Fruit fly (Drosophila melanogaster) whole organism, embryonic: Measurements from ENCODE around the gene CG13114.

ENCODE experiments used
- Atf-2 ChIP-seq: fragments of 200-800 bp; sonication (Bioruptor generic); optimal IDR thresholded peaks from 2 replicates; lab custom pipeline; 2016; ENCODE audit warnings: missing biosample characterization, missing genetic modification characterization
- BtbVII ChIP-seq: fragments of 200-800 bp; sonication (Bioruptor generic); optimal IDR thresholded peaks from 3 replicates; lab custom pipeline; 2017; ENCODE audit warnings: missing biosample characterization, mild to moderate bottlenecking, missing genetic modification characterization
- CG10431 ChIP-seq: fragments of 200-800 bp; sonication (Bioruptor generic); optimal IDR thresholded peaks from 3 replicates; lab custom pipeline; 2018; ENCODE audit warnings: missing biosample characterization, mild to moderate bottlenecking, missing genetic modification characterization
- CG11456 ChIP-seq: fragments of 200-800 bp; sonication (Bioruptor generic); IDR thresholded peaks from 3 replicates; pipeline ENCODE4 v1.3.6; 2022; ENCODE audit warnings: missing biosample characterization, missing genetic modification characterization
- CG1233 ChIP-seq: fragments of 200-800 bp; sonication (Bioruptor generic); optimal IDR thresholded peaks from 4 replicates; lab custom pipeline; 2018; ENCODE audit warnings: missing biosample characterization, mild to moderate bottlenecking, missing genetic modification characterization
- CG13287 ChIP-seq: fragments of 200-800 bp; sonication (Bioruptor generic); IDR thresholded peaks from 2 replicates; pipeline ENCODE4 v1.3.6; 2022; ENCODE audit warnings: missing biosample characterization, missing genetic modification characterization; ENCODE audit not compliant: partially characterized antibody
- CG14710 ChIP-seq: fragments of 200-800 bp; sonication (Bioruptor generic); optimal IDR thresholded peaks from 3 replicates; lab custom pipeline; 2019; ENCODE audit warnings: missing biosample characterization, mild to moderate bottlenecking, missing genetic modification characterization, moderate library complexity
- CG17328 ChIP-seq: fragments of 200-800 bp; sonication (Bioruptor generic); IDR thresholded peaks from 2 replicates; pipeline ENCODE4 v1.3.6; 2022; ENCODE audit warnings: missing biosample characterization, missing genetic modification characterization
- CG1832 ChIP-seq: fragments of 200-800 bp; sonication (Bioruptor generic); optimal IDR thresholded peaks from 2 replicates; lab custom pipeline; 2017; ENCODE audit warnings: missing biosample characterization, mild to moderate bottlenecking, missing genetic modification characterization, inconsistent platforms
- CG18476 ChIP-seq: fragments of 200-800 bp; sonication (Bioruptor generic); optimal IDR thresholded peaks from 2 replicates; lab custom pipeline; 2016; ENCODE audit warnings: missing biosample characterization, mild to moderate bottlenecking, missing genetic modification characterization
- CG2129 ChIP-seq: fragments of 200-800 bp; sonication (Bioruptor generic); IDR thresholded peaks from 2 replicates; pipeline ENCODE4 v1.3.6; 2022; ENCODE audit warnings: missing biosample characterization, missing genetic modification characterization; ENCODE audit not compliant: partially characterized antibody
- CG2712 ChIP-seq: fragments of 200-800 bp; optimal IDR thresholded peaks from 3 replicates; lab custom pipeline; 2019; ENCODE audit warnings: missing biosample characterization, mild to moderate bottlenecking, missing genetic modification characterization, moderate library complexity
- CG31388 ChIP-seq: fragments of 200-800 bp; sonication (Bioruptor generic); optimal IDR thresholded peaks from 2 replicates; lab custom pipeline; 2016; ENCODE audit warnings: missing biosample characterization, missing genetic modification characterization
- CG4282 ChIP-seq: fragments of 200-800 bp; sonication (Bioruptor generic); optimal IDR thresholded peaks from 2 replicates; lab custom pipeline; 2016; ENCODE audit warnings: missing biosample characterization, missing genetic modification characterization
- CG4404 ChIP-seq: fragments of 200-800 bp; sonication (Bioruptor generic); IDR thresholded peaks from 2 replicates; pipeline ENCODE4 v1.3.6; 2022; ENCODE audit warnings: missing biosample characterization, missing genetic modification characterization
- CG4707 ChIP-seq: fragments of 200-800 bp; sonication (Bioruptor generic); optimal IDR thresholded peaks from 2 replicates; lab custom pipeline; 2018; ENCODE audit warnings: missing biosample characterization, mild to moderate bottlenecking, missing genetic modification characterization, moderate library complexity
- CG5180 ChIP-seq: fragments of 200-800 bp; sonication (Bioruptor generic); optimal IDR thresholded peaks from 3 replicates; lab custom pipeline; 2017; ENCODE audit warnings: missing biosample characterization, missing genetic modification characterization, mild to moderate bottlenecking, moderate library complexity, missing genetic modification reagents
- CG5245 ChIP-seq: fragments of 200-800 bp; sonication (Bioruptor generic); optimal IDR thresholded peaks from 3 replicates; lab custom pipeline; 2016; ENCODE audit warnings: missing biosample characterization, missing genetic modification characterization
- CG6791 ChIP-seq: fragments of 200-800 bp; sonication (Bioruptor generic); IDR thresholded peaks from 3 replicates; pipeline ENCODE4 v1.3.6; 2022; ENCODE audit warnings: missing biosample characterization, missing genetic modification characterization; ENCODE audit not compliant: partially characterized antibody
- CG7357 ChIP-seq: fragments of 200-800 bp; sonication (Bioruptor generic); IDR thresholded peaks from 3 replicates; pipeline ENCODE4 v1.3.6; 2022; ENCODE audit warnings: missing biosample characterization, missing genetic modification characterization
- CG8281 ChIP-seq: fragments of 200-800 bp; sonication (Bioruptor generic); optimal IDR thresholded peaks from 2 replicates; lab custom pipeline; 2018; ENCODE audit warnings: missing biosample characterization, mild to moderate bottlenecking, missing genetic modification characterization, moderate library complexity
- CG8290 ChIP-seq, 3 experiments: fragments of 200-800 bp; sonication (Bioruptor generic); optimal IDR thresholded peaks; 2 replicates each; lab custom pipeline; 2016 to 2019; ENCODE audit warnings: missing biosample characterization in 3 of 3, missing genetic modification characterization in 3 of 3, mild to moderate bottlenecking in 2 of 3, moderate library complexity in 1 of 3
- CG8765 ChIP-seq: fragments of 200-800 bp; sonication (Bioruptor generic); IDR thresholded peaks from 2 replicates; pipeline ENCODE4 v1.3.6; 2022; ENCODE audit warnings: missing biosample characterization, missing genetic modification characterization
- CG9437 ChIP-seq: fragments of 200-800 bp; sonication (Bioruptor generic); optimal IDR thresholded peaks from 2 replicates; lab custom pipeline; 2018; ENCODE audit warnings: missing biosample characterization, mild to moderate bottlenecking, missing genetic modification characterization
- CkIIα-i1 ChIP-seq: fragments of 200-800 bp; sonication (Bioruptor generic); IDR thresholded peaks from 2 replicates; pipeline ENCODE4 v1.3.6; 2022; ENCODE audit warnings: missing biosample characterization, missing genetic modification characterization
- D ChIP-seq, 2 experiments: fragments of 200-800 bp in 1 of 2; fragments of >200 bp in 1 of 2; sonication (Bioruptor generic) in 1 of 2; optimal IDR thresholded peaks; 2 replicates in 1 of 2; 3 replicates in 1 of 2; lab custom pipeline; 2017; ENCODE audit warnings: mild to moderate bottlenecking in 1 of 2, missing biosample characterization in 1 of 2, missing genetic modification characterization in 1 of 2, missing genetic modification reagents in 1 of 2
- Dp ChIP-seq: fragments of 200-800 bp; sonication (Bioruptor generic); optimal IDR thresholded peaks from 2 replicates; lab custom pipeline; 2018; ENCODE audit warnings: missing biosample characterization, mild to moderate bottlenecking, missing genetic modification characterization, moderate library complexity
- Hr39 ChIP-seq: fragments of >200 bp; optimal IDR thresholded peaks from 2 replicates; lab custom pipeline; 2017
- Jarid2 ChIP-seq: fragments of 200-800 bp; sonication (Bioruptor generic); optimal IDR thresholded peaks from 3 replicates; lab custom pipeline; 2017; ENCODE audit warnings: mild to moderate bottlenecking, missing biosample characterization, missing genetic modification reagents, missing genetic modification characterization
- NC2β ChIP-seq: fragments of 200-800 bp; sonication (Bioruptor generic); optimal IDR thresholded peaks from 2 replicates; lab custom pipeline; 2016; ENCODE audit warnings: missing biosample characterization, missing genetic modification characterization
- Oli ChIP-seq: fragments of 200-800 bp; sonication (Bioruptor generic); optimal IDR thresholded peaks from 2 replicates; lab custom pipeline; 2018; ENCODE audit warnings: missing biosample characterization, mild to moderate bottlenecking, missing genetic modification characterization, moderate library complexity
- Scr ChIP-seq: fragments of 200-800 bp; sonication (Bioruptor generic); IDR thresholded peaks from 2 replicates; pipeline ENCODE4 v1.3.6; 2022; ENCODE audit warnings: missing biosample characterization, missing genetic modification characterization; ENCODE audit not compliant: partially characterized antibody
- Sin3A ChIP-seq: fragments of >200 bp; optimal IDR thresholded peaks from 2 replicates; lab custom pipeline; 2018
- Taf1 ChIP-seq: fragments of 200-800 bp; sonication (Bioruptor generic); IDR thresholded peaks from 2 replicates; pipeline ENCODE4 v1.3.6; 2022; ENCODE audit warnings: missing biosample characterization, missing genetic modification characterization
- YL-1 ChIP-seq: fragments of 200-800 bp; sonication (Bioruptor generic); optimal IDR thresholded peaks from 3 replicates; lab custom pipeline; 2017; ENCODE audit warnings: missing biosample characterization, mild to moderate bottlenecking, missing genetic modification characterization
- abd-A ChIP-seq: fragments of 200-800 bp; sonication (Bioruptor generic); optimal IDR thresholded peaks from 3 replicates; lab custom pipeline; 2019; ENCODE audit warnings: missing biosample characterization, mild to moderate bottlenecking, missing genetic modification characterization, moderate library complexity
- bowl ChIP-seq: fragments of 200-800 bp; sonication (Bioruptor generic); IDR thresholded peaks from 2 replicates; pipeline ENCODE4 v1.3.6; 2022; ENCODE audit warnings: missing biosample characterization, missing genetic modification characterization
- exex ChIP-seq: fragments of 200-800 bp; sonication (Bioruptor generic); optimal IDR thresholded peaks from 4 replicates; lab custom pipeline; 2018; ENCODE audit warnings: missing biosample characterization, mild to moderate bottlenecking, missing genetic modification characterization, moderate library complexity
- eyg ChIP-seq: fragments of 200-800 bp; sonication (Bioruptor generic); optimal IDR thresholded peaks from 3 replicates; lab custom pipeline; 2016; ENCODE audit warnings: missing biosample characterization, missing genetic modification characterization
- gcm2 ChIP-seq: fragments of 200-800 bp; sonication (Bioruptor generic); optimal IDR thresholded peaks from 2 replicates; lab custom pipeline; 2016; ENCODE audit warnings: missing biosample characterization, missing genetic modification characterization
- gro ChIP-seq: fragments of 200-800 bp; sonication (Bioruptor generic); optimal IDR thresholded peaks from 2 replicates; lab custom pipeline; 2016; ENCODE audit warnings: missing biosample characterization, missing genetic modification characterization
- h ChIP-seq: fragments of >200 bp; optimal IDR thresholded peaks from 2 replicates; lab custom pipeline; 2017
- inv ChIP-seq: fragments of 200-800 bp; sonication (Bioruptor generic); IDR thresholded peaks from 2 replicates; pipeline ENCODE4 v1.3.6; 2022; ENCODE audit warnings: missing biosample characterization, missing genetic modification characterization; ENCODE audit not compliant: partially characterized antibody
- kah ChIP-seq: fragments of 200-800 bp; sonication (Bioruptor generic); optimal IDR thresholded peaks from 2 replicates; lab custom pipeline; 2018; ENCODE audit warnings: missing biosample characterization, mild to moderate bottlenecking, missing genetic modification characterization
- nerfin-2 ChIP-seq: fragments of 200-800 bp; sonication (Bioruptor generic); IDR thresholded peaks from 2 replicates; pipeline ENCODE4 v1.3.6; 2022; ENCODE audit warnings: missing biosample characterization, missing genetic modification characterization; ENCODE audit not compliant: partially characterized antibody
- peb ChIP-seq: fragments of 200-800 bp; sonication (Bioruptor generic); IDR thresholded peaks from 2 replicates; pipeline ENCODE4 v1.3.6; 2022; ENCODE audit warnings: missing biosample characterization, missing genetic modification characterization
- slbo ChIP-seq: fragments of 200-800 bp; sonication (Bioruptor generic); IDR thresholded peaks from 2 replicates; pipeline ENCODE4 v1.3.6; 2022; ENCODE audit warnings: missing biosample characterization, missing genetic modification characterization
- toy ChIP-seq: fragments of 200-800 bp; sonication (Bioruptor generic); IDR thresholded peaks from 2 replicates; pipeline ENCODE4 v1.3.6; 2022; ENCODE audit warnings: missing biosample characterization, missing genetic modification characterization
- zf30C ChIP-seq: fragments of 200-800 bp; sonication (Bioruptor generic); optimal IDR thresholded peaks from 3 replicates; lab custom pipeline; 2018; ENCODE audit warnings: missing biosample characterization, mild to moderate bottlenecking, missing genetic modification characterization

Gene CG13114

dm6 chr2L:9568360-9569088, 22.9 kb downstream of the CG13114 start, which contains the start of gene brwl (continued):
- peak; percentile 94 for TF ChIP-seq CG8281
- TF ChIP-seq Atf-2 = peak; percentile 98
- TF ChIP-seq Hr39 = no peak
- TF ChIP-seq exex (tag; lab: Kevin White, UChicago) = peak; percentile 93
- TF ChIP-seq CG8290 (GFP tag; optimal IDR thresholded peaks at IDR 0.05; lab: Kevin White, UChicago) = peak; percentile 99
- peak; percentile 92 to 93 for TF ChIP-seq CG8290 (tag; optimal IDR thresholded peaks at IDR 0.05; lab: Kevin White, UChicago)
- no peak for TF ChIP-seq inv
- peak; percentile 98 for TF ChIP-seq CG4404 (GFP tag; lab: Robert Waterston, UW)
- no peak for TF ChIP-seq CG2129
- TF ChIP-seq CG11456 (GFP tag; lab: Robert Waterston, UW) = peak; percentile 97
- peak; percentile 95 for TF ChIP-seq CG31388 (GFP tag; lab: Kevin White, UChicago)
- peak; percentile 99 for TF ChIP-seq CG2712
- TF ChIP-seq toy = peak; percentile 94
- TF ChIP-seq CG4282 = peak; percentile 91
- peak; percentile 98 for TF ChIP-seq CG14710 (tag; lab: Kevin White, UChicago)
- peak; percentile 99 for TF ChIP-seq CG1233 (GFP tag; lab: Kevin White, UChicago)
- TF ChIP-seq Jarid2 (GFP tag; lab: Kevin White, UChicago) = peak; percentile 91
- peak; percentile 97 for TF ChIP-seq CG5245 (GFP tag; lab: Kevin White, UChicago)
- peak; percentile 93 for TF ChIP-seq CG5180 (GFP tag; lab: Kevin White, UChicago)
- no peak for TF ChIP-seq h (lab: Kevin White, UChicago)
- TF ChIP-seq YL-1 = peak; percentile 89
- TF ChIP-seq gcm2 = peak; percentile 97
- peak; percentile 94 for TF ChIP-seq bowl (GFP tag; lab: Robert Waterston, UW)
- peak; percentile 98 for TF ChIP-seq BtbVII (GFP tag; lab: Kevin White, UChicago)
- TF ChIP-seq Oli (tag; lab: Kevin White, UChicago) = peak; percentile 99
- TF ChIP-seq CG7357 (GFP tag; lab: Robert Waterston, UW) = peak; percentile 95
- peak; percentile 96 for TF ChIP-seq Taf1
- no peak for TF ChIP-seq Sin3A (lab: Kevin White, UChicago)
- peak; percentile 95 for TF ChIP-seq eyg (GFP tag; lab: Kevin White, UChicago)
- peak; percentile 99 for TF ChIP-seq zf30C (GFP tag; lab: Kevin White, UChicago)
- TF ChIP-seq peb = peak; percentile 98
- TF ChIP-seq CG6791 (GFP tag; lab: Robert Waterston, UW) = no peak
- peak; percentile 98 for TF ChIP-seq NC2β
- TF ChIP-seq abd-A (tag; lab: Kevin White, UChicago) = peak; percentile 91
- TF ChIP-seq CG17328 (GFP tag; lab: Robert Waterston, UW) = peak; percentile 99
- TF ChIP-seq nerfin-2 (GFP tag; lab: Robert Waterston, UW) = no peak
- TF ChIP-seq slbo (GFP tag; lab: Robert Waterston, UW) = peak; percentile 98
- peak; percentile 92 for TF ChIP-seq CkIIα-i1 (GFP tag; lab: Robert Waterston, UW)
- TF ChIP-seq CG9437 = peak; percentile 96
- peak; percentile 51; the same call in 1 of the 2 replicates for TF ChIP-seq CG13287 (GFP tag; lab: Robert Waterston, UW)
- TF ChIP-seq CG1832 = no peak
- peak; percentile 93 for TF ChIP-seq D (optimal IDR thresholded peaks at IDR 0.05; lab: Kevin White, UChicago)
- peak; percentile 99 for TF ChIP-seq D (GFP tag; optimal IDR thresholded peaks at IDR 0.05; lab: Kevin White, UChicago)
- peak; percentile 19 for TF ChIP-seq Dp (GFP tag; lab: Kevin White, UChicago)
- peak; percentile 97 for TF ChIP-seq gro (GFP tag; lab: Kevin White, UChicago)
- peak; percentile 90 for TF ChIP-seq CG4707 (GFP tag; lab: Kevin White, UChicago)
- peak; percentile 95 for TF ChIP-seq kah (GFP tag; lab: Kevin White, UChicago)
- peak; percentile 98 for TF ChIP-seq CG18476 (GFP tag; lab: Kevin White, UChicago)
- TF ChIP-seq Scr (GFP tag; lab: Robert Waterston, UW) = no peak; the same call in 1 of the 2 replicates
- TF ChIP-seq CG8765 (GFP tag; lab: Robert Waterston, UW) = peak; percentile 92
- peak; percentile 92 for TF ChIP-seq CG10431 (GFP tag; lab: Kevin White, UChicago)
